Worm (Caenorhabditis elegans): ENCODE measurements around the gene F55G11.1.

The F55G11.1 gene

ce11 chrIV:12989355-12989754, 43.0 kb upstream of the F55G11.1 start, which contains the start of gene K10D11.6:
Gene K10D11.6, minus strand, starts transcription at chrIV:12989455.
- no peak for TF ChIP-seq nhr-71 (tag; optimal IDR thresholded peaks at IDR 0.05)
- peak; percentile 39 for TF ChIP-seq elt-2 (tag; optimal IDR thresholded peaks at IDR 0.05)

DNA sequence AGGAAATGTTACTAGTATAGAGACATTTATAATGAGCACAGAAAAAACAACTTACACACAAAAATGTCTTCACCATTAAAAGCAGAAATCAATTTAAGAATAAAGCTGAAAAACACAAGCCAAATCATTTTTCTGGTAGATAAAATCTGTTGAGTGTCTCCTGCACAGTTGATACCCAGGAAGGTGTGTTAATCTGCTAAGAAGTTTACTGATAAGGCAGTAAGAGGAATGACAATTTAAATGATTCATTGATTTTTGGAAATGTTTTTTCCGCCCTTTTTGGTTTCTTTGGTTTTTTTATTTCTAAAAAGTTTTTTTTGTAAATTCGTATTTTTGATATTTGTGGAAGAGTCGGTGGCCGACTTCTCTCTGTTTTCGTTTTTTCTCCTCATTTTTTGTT, 39.6 kb upstream of the F55G11.1 start, which contains the start of gene K10D11.3:
Gene K10D11.3 (minus strand): TSS at position 174 of the 400 bp plus-strand sequence.
- TF ChIP-seq irx-1 (tag; optimal IDR thresholded peaks at IDR 0.05) (no peak), elt-2 (tag; optimal IDR thresholded peaks at IDR 0.05) (peak; percentile 72), snpc-4 (tag; optimal IDR thresholded peaks at IDR 0.05) (no peak)

ce11 chrIV:12978307-12979036, 32.1 kb upstream of the F55G11.1 start, which contains the start of gene K10D11.2:
Gene K10D11.2, plus strand, starts transcription at chrIV:12978986.
- TF ChIP-seq nhr-85 (tag) (no peak), nhr-84 (tag; optimal IDR thresholded peaks at IDR 0.05) (no peak), mdl-1 (tag; optimal IDR thresholded peaks at IDR 0.05) (no peak), unc-98 (GFP tag; IDR thresholded peaks at IDR 0.05) (no peak), efl-1 (optimal IDR thresholded peaks at IDR 0.05) (no peak), efl-1 (GFP tag; optimal IDR thresholded peaks at IDR 0.05 in 1 of 2) (peak in 1 of 2 experiments; percentile 89), dsc-1 (tag; optimal IDR thresholded peaks at IDR 0.05) (no peak), elt-2 (tag; optimal IDR thresholded peaks at IDR 0.05) (peak; percentile 83)

- no peak for TF ChIP-seq blmp-1 (tag; optimal IDR thresholded peaks at IDR 0.05)
- TF ChIP-seq elt-3 (tag; optimal IDR thresholded peaks at IDR 0.05) = no peak
- no peak for TF ChIP-seq pqm-1 (tag; optimal IDR thresholded peaks at IDR 0.05)
Observed at ce11 chrIV:12977650-12978049, 31.3 kb upstream of the F55G11.1 start.

DNA sequence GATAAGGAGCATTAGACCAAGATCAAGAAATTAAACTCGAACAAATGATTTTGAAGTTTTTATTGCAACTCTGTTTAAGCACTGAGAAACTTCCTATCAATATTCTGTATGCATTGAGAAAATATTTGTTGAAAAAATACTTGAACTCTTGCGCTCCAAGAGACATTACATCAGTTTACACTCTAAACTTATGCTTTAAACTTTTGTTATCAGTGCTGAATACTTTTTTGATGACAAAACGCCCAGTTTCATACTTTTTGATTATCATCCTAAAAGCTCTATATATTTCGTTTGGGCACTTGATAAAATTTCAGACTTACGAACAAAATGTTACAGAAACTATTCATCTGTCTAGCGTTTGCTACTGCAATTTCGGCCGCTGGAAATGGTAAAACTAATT, 29.6 kb upstream of the F55G11.1 start, which contains the start of gene dod-17:
Gene dod-17 (plus strand): TSS at position 323 of the 400 bp plus-strand sequence.
- TF ChIP-seq fos-1 (tag; optimal IDR thresholded peaks at IDR 0.05) = no peak
- no peak for TF ChIP-seq C16A3.4 (tag; optimal IDR thresholded peaks at IDR 0.05)
- peak; percentile 40 for TF ChIP-seq elt-2 (tag; optimal IDR thresholded peaks at IDR 0.05)
- no peak for TF ChIP-seq nhr-77 (tag; optimal IDR thresholded peaks at IDR 0.05)
- no peak for TF ChIP-seq alr-1 (tag; optimal IDR thresholded peaks at IDR 0.05; ENCODE audit: borderline replicate concordance)

DNA sequence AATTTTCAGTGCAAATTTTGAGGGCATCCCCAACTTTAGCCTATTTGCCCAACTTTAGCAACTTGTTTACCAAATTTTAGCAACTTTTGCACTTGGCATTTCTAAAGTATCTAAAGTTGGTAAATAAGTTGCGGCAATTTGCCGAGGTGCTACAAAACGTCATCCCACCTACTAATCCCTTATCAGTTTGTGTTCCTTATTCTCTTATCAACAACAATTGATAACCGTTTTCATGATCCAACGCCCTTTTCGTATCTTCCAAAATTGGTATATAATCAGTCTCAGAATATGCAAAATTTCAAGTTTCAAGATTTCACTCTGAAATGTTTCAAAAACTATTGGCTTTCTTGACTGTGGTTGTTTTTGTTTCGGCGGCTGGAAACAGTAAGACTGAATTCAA, 26.9 kb upstream of the F55G11.1 start, which contains the start of gene F55G11.4:
Gene F55G11.4 (plus strand): TSS at position 289 of the 400 bp plus-strand sequence.
- peak; percentile 77 for TF ChIP-seq elt-2 (tag; optimal IDR thresholded peaks at IDR 0.05)
- no peak for TF ChIP-seq blmp-1 (tag; optimal IDR thresholded peaks at IDR 0.05)
- TF ChIP-seq nhr-20 (tag; optimal IDR thresholded peaks at IDR 0.05) = no peak
- no peak for TF ChIP-seq snu-23 (GFP tag; optimal IDR thresholded peaks at IDR 0.05)
- TF ChIP-seq nhr-237 (tag; optimal IDR thresholded peaks at IDR 0.05) = no peak
- no peak for TF ChIP-seq ceh-90 (tag; optimal IDR thresholded peaks at IDR 0.05)

DNA sequence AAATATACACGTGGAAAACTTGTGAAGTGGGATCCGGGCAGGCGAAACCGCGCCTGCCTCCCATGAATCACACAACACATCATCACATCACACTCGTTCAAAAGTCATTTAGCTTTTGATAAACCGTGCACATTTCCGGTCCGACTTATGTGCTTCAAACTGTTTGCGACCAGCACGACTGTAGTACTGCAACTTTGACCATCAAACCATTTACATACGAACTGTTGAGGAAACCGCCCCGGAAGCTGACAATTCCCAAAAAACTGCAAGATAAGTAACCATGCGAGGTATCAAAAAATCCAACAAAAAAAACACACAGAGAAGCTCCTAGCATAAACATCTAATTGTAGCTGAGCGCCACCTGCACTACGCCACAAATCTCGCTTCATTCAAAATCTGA, 26.4 kb upstream of the F55G11.1 start:
- no peak for TF ChIP-seq lir-3 (tag; optimal IDR thresholded peaks at IDR 0.05; ENCODE audit: poor library complexity)
- no peak for TF ChIP-seq aha-1 (tag; optimal IDR thresholded peaks at IDR 0.05)

DNA sequence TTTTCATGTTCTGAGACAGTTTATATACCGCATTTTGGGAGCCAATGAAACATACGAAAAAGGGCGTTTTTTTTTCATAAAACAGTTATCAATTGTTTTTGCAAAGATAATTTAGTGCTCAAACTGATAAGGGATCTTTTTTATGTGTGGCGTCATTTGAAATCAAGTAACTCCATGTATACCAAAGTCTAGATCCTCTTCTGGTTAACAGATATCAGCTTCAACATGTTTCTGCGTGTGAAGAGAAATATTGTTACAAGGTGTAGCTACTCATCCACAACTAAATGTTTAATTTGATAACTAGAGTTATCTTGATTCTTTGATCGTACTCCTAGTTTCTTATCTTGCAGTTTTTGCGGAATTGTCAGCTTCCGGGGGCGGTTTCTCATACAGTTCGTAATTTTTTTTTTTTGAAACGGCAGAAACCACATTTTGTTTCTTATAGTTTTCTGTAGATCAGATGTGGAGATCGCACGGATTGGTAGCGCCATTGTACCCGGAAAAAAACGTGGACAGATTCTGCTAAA, 25.7 kb upstream of the F55G11.1 start:
- peak; percentile 93 for TF ChIP-seq elt-2 (tag; optimal IDR thresholded peaks at IDR 0.05)
- no peak for TF ChIP-seq snpc-4 (tag; optimal IDR thresholded peaks at IDR 0.05)

ce11 chrIV:12969141-12969540, 22.8 kb upstream of the F55G11.1 start, which contains the start of gene F55G11.2:
Gene F55G11.2, minus strand, starts transcription at chrIV:12969289.
- TF ChIP-seq elt-2 (tag; optimal IDR thresholded peaks at IDR 0.05) = peak; percentile 86
- TF ChIP-seq isw-1 (GFP tag; IDR thresholded peaks at IDR 0.05) = no peak
- TF ChIP-seq skn-1 (tag; optimal IDR thresholded peaks at IDR 0.05) = peak; percentile 6
- no peak for TF ChIP-seq dpl-1 (GFP tag; optimal IDR thresholded peaks at IDR 0.05)
- TF ChIP-seq efl-1 (optimal IDR thresholded peaks at IDR 0.05) = no peak
- peak in 1 of 2 experiments; percentile 87 for TF ChIP-seq efl-1 (GFP tag; optimal IDR thresholded peaks at IDR 0.05 in 1 of 2)

Measured in whole organism, L1 larva.